Worm (Caenorhabditis elegans) whole organism, young adult: ENCODE measurements around the gene scl-24.

Experiments
- T07F8.4 ChIP-seq: sonication (generic microtip); optimal IDR thresholded peaks from 2 replicates; lab custom pipeline; 2016; ENCODE audit warnings: mild to moderate bottlenecking, missing genetic modification characterization, moderate library complexity, missing compliant biosample characterization
- ama-1 ChIP-seq, 3 experiments: fragments of 150-350 bp in 1 of 3; sonication (generic microtip) in 2 of 3; optimal IDR thresholded peaks; 2 replicates each; lab custom pipeline; 2014 to 2018; ENCODE audit warnings: missing biosample characterization in 2 of 3, missing genetic modification characterization in 2 of 3, missing genetic modification reagents in 2 of 3
- ceh-27 ChIP-seq: fragments of 200-800 bp; sonication (Bioruptor generic); optimal IDR thresholded peaks from 2 replicates; lab custom pipeline; 2018; ENCODE audit warnings: mild to moderate bottlenecking, missing genetic modification characterization, moderate library complexity, missing compliant biosample characterization
- dpl-1 ChIP-seq: fragments of 150-350 bp; optimal IDR thresholded peaks from 2 replicates; lab custom pipeline; 2014; ENCODE audit warnings: missing biosample characterization, missing genetic modification reagents, missing genetic modification characterization
- efl-1 ChIP-seq: fragments of 150-350 bp; optimal IDR thresholded peaks from 2 replicates; lab custom pipeline; 2014; ENCODE audit warnings: missing biosample characterization, missing genetic modification reagents, missing genetic modification characterization
- ets-4 ChIP-seq: fragments of 200-800 bp; sonication (Bioruptor generic); optimal IDR thresholded peaks from 2 replicates; lab custom pipeline; 2018; ENCODE audit warnings: mild to moderate bottlenecking, missing genetic modification characterization, missing compliant biosample characterization
- hlh-26 ChIP-seq: fragments of 200-800 bp; sonication (Bioruptor generic); conservative IDR thresholded peaks from 2 replicates; pipeline ENCODE4 v1.3.6; 2022; ENCODE audit warnings: missing genetic modification reagents, missing genetic modification characterization, missing compliant biosample characterization
- lin-40 ChIP-seq: sonication (generic microtip); optimal IDR thresholded peaks from 2 replicates; lab custom pipeline; 2016; ENCODE audit warnings: missing genetic modification characterization, mild to moderate bottlenecking, missing compliant biosample characterization, missing genotype, missing genetic modification reagents
- nfya-1 ChIP-seq: sonication (generic microtip); optimal IDR thresholded peaks from 2 replicates; lab custom pipeline; 2017; ENCODE audit warnings: antibody characterized with exemption, missing compliant biosample characterization, missing genetic modification characterization, borderline replicate concordance; ENCODE audit not compliant: insufficient read depth
- pha-4 ChIP-seq: fragments of 150-350 bp; sonication (generic microtip); optimal IDR thresholded peaks from 2 replicates; lab custom pipeline; 2014; ENCODE audit warnings: missing biosample characterization, missing genetic modification reagents, missing genetic modification characterization
- unc-130 ChIP-seq: sonication (generic microtip); optimal IDR thresholded peaks from 2 replicates; lab custom pipeline; 2016; ENCODE audit warnings: missing genetic modification reagents, missing genetic modification characterization, missing compliant biosample characterization
- unc-62 ChIP-seq: fragments of 150-350 bp; optimal IDR thresholded peaks from 2 replicates; lab custom pipeline; 2014; ENCODE audit warnings: missing biosample characterization, missing genetic modification reagents, missing genetic modification characterization
- zim-3 ChIP-seq: sonication (generic microtip); optimal IDR thresholded peaks from 2 replicates; lab custom pipeline; 2017; ENCODE audit warnings: mild to moderate bottlenecking, missing genetic modification characterization, moderate library complexity, missing compliant biosample characterization
- ztf-26 ChIP-seq: sonication (generic microtip); optimal IDR thresholded peaks from 2 replicates; lab custom pipeline; 2017; ENCODE audit warnings: missing genetic modification characterization, missing compliant biosample characterization

ce11 chrV:17438317-17438716, 47.8 kb upstream of the scl-24 start, which contains the start of gene srsx-2:
- TF ChIP-seq ama-1 (optimal IDR thresholded peaks at IDR 0.05; lab: Kevin White, UChicago) (no peak), ama-1 (GFP tag; optimal IDR thresholded peaks at IDR 0.05; lab: Kevin White, UChicago) (no peak), ceh-27 (GFP tag; lab: Kevin White, UChicago) (no peak), nfya-1 (tag; lab: Kevin White, UChicago) (no peak), ztf-26 (tag; lab: Kevin White, UChicago) (no peak), unc-130 (GFP tag; lab: Kevin White, UChicago) (no peak), pha-4 (no peak), hlh-26 (GFP tag; lab: Robert Waterston, UW) (no peak), unc-62 (no peak), lin-40 (tag; lab: Kevin White, UChicago) (no peak), T07F8.4 (no peak), zim-3 (no peak), dpl-1 (GFP tag; lab: Kevin White, UChicago) (no peak), ets-4 (GFP tag; lab: Kevin White, UChicago) (no peak), efl-1 (GFP tag; lab: Kevin White, UChicago) (no peak)
